Worm (Caenorhabditis elegans) whole organism, midembryonic: ENCODE measurements around the gene C04B4.6.

Experiments
- T22C8.4 ChIP-seq: fragments of 200-800 bp; sonication (Bioruptor generic); IDR thresholded peaks from 2 replicates; pipeline ENCODE4 v1.3.6; 2022; ENCODE audit warnings: missing genetic modification characterization, missing compliant biosample characterization
- flt-1 ChIP-seq: fragments of 200-800 bp; sonication (Bioruptor generic); IDR thresholded peaks from 2 replicates; pipeline ENCODE4 v1.3.6; 2022; ENCODE audit warnings: missing genetic modification characterization, missing compliant biosample characterization
- klf-2 ChIP-seq: fragments of 200-800 bp; sonication (Bioruptor generic); conservative IDR thresholded peaks from 2 replicates; pipeline ENCODE4 v1.3.6; 2022; ENCODE audit warnings: missing genetic modification reagents, missing genetic modification characterization, missing compliant biosample characterization
- med-1 ChIP-seq: sonication (generic microtip); optimal IDR thresholded peaks from 2 replicates; lab custom pipeline; 2017; ENCODE audit warnings: missing genetic modification characterization, mild to moderate bottlenecking, missing compliant biosample characterization, antibody characterized with exemption, missing genetic modification reagents; ENCODE audit not compliant: insufficient read depth
- ref-1 ChIP-seq: fragments of 200-800 bp; sonication (Bioruptor generic); conservative IDR thresholded peaks from 2 replicates; pipeline ENCODE4 v1.3.6; 2022; ENCODE audit warnings: missing genetic modification reagents, missing genetic modification characterization, missing compliant biosample characterization
- ztf-23 ChIP-seq: fragments of 200-800 bp; sonication (Bioruptor generic); IDR thresholded peaks from 2 replicates; pipeline ENCODE4 v1.3.6; 2022; ENCODE audit warnings: missing genetic modification reagents, missing genetic modification characterization, missing compliant biosample characterization

DNA sequence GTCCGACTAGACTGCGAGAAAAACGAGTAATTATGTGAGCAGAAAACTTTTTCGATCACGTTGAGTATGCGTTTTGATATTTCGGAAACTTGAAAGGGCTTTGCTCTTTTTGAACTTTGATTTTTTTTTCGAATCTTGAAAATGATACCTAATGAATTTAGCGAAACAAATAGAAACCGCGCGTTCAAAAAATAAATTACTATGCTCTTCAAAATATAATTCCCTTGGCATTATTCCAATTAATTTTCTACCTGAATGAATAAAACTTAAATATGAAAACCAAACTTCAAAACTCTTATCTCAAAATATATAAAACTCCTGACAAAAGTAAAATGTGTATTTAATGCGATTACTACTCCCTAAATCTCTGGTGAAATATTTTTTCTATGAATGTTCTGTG lies 39.8 kb upstream of the C04B4.6 start, which contains the start of gene xtr-2:
- no peak for TF ChIP-seq ztf-23 (GFP tag; lab: Robert Waterston, UW)
- no peak for TF ChIP-seq klf-2 (GFP tag; lab: Robert Waterston, UW)
- TF ChIP-seq flt-1 (GFP tag; lab: Robert Waterston, UW), result no peak
- TF ChIP-seq med-1 (GFP tag; lab: Kevin White, UChicago), result no peak
- TF ChIP-seq T22C8.4 (GFP tag; lab: Robert Waterston, UW), result no peak
- TF ChIP-seq ref-1 (GFP tag; lab: Robert Waterston, UW), result no peak
